Fruit fly (Drosophila melanogaster): ENCODE results near the gene CG4053.

The CG4053 gene

DNA sequence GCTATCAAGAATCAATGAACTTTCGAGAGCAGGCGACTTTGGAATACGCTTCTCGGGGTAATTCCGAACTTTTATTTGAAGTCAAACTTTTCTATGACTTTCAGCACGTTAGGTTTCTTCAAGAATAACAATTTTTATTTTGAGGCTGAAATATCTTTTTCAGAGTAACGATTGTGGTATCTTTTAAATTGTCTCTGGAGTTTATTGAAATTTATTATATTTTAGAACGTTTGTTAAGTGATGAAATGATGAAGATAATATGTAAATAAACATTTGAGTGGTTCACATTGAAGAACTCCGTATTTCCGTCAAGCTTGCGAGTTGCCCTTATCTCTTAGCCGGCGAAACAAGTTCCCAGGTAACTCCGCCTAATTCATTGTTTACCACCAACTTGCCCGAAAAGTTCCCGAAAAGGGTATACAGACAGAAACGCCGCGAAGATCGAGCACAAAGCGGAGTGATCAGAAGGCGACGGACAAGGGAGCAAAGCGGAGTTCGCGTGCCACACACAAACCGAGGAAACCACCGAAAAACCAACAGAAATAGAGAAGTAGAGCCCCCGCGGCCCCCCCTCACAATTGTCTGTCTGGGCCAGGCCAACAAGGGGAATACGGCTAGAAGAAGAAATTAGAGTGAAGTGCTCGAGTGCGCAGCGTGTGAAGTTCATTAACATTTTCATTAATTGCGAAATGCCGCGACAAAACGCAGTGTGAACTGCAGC lies 14.2 kb downstream of the CG4053 start (continued):
- TF ChIP-seq ase (GFP tag; IDR thresholded peaks at IDR 0.05) (no peak), Dbx (GFP tag; IDR thresholded peaks at IDR 0.05) (no peak), CG12104 (GFP tag; optimal IDR thresholded peaks at IDR 0.05) (no peak), en (GFP tag; optimal IDR thresholded peaks at IDR 0.05) (no peak), CG4424 (GFP tag; optimal IDR thresholded peaks at IDR 0.05) (peak; percentile 24), row (GFP tag; IDR thresholded peaks at IDR 0.05) (peak; percentile 53; the same call in 2 of the 3 replicates), CG6813 (GFP tag; optimal IDR thresholded peaks at IDR 0.05) (no peak), klu (GFP tag; IDR thresholded peaks at IDR 0.05) (no peak), wek (GFP tag; optimal IDR thresholded peaks at IDR 0.05) (no peak), lbe (GFP tag; optimal IDR thresholded peaks at IDR 0.05) (no peak), sna (GFP tag; IDR thresholded peaks at IDR 0.05; ENCODE audit: partially characterized antibody) (no peak), CG8478 (optimal IDR thresholded peaks at IDR 0.05) (no peak), Sry-δ (GFP tag; optimal IDR thresholded peaks at IDR 0.05) (no peak), Usf (GFP tag; optimal IDR thresholded peaks at IDR 0.05) (no peak), ERR (GFP tag; optimal IDR thresholded peaks at IDR 0.05) (no peak), CG10209 (GFP tag; optimal IDR thresholded peaks at IDR 0.05) (no peak), dpn (GFP tag; optimal IDR thresholded peaks at IDR 0.05) (no peak), CG10654 (GFP tag; optimal IDR thresholded peaks at IDR 0.05) (no peak), CG17912 (GFP tag; optimal IDR thresholded peaks at IDR 0.05) (no peak), Hr51 (GFP tag; optimal IDR thresholded peaks at IDR 0.05) (no peak), BEAF-32 (GFP tag; optimal IDR thresholded peaks at IDR 0.05) (no peak), crp (GFP tag; optimal IDR thresholded peaks at IDR 0.05) (no peak), CG32767 (GFP tag; IDR thresholded peaks at IDR 0.05) (no peak), bab2 (GFP tag; optimal IDR thresholded peaks at IDR 0.05) (no peak), chif (GFP tag; optimal IDR thresholded peaks at IDR 0.05) (peak in 1 of 2 experiments; percentile 6), Sin3A (optimal IDR thresholded peaks at IDR 0.05) (no peak), Oaz (GFP tag; IDR thresholded peaks at IDR 0.05) (peak; percentile 34; the same call in 1 of the 2 replicates), ranshi (GFP tag; IDR thresholded peaks at IDR 0.05) (no peak), Hr78 (GFP tag; optimal IDR thresholded peaks at IDR 0.05) (no peak), seq (GFP tag; IDR thresholded peaks at IDR 0.05) (no peak), CG6254 (GFP tag; optimal IDR thresholded peaks at IDR 0.05) (no peak), H2.0 (GFP tag; IDR thresholded peaks at IDR 0.05) (no peak), Nf-YB (GFP tag; optimal IDR thresholded peaks at IDR 0.05) (no peak), CG10543 (GFP tag; optimal IDR thresholded peaks at IDR 0.05) (no peak), sens-2 (GFP tag; IDR thresholded peaks at IDR 0.05) (no peak), trem (tag; optimal IDR thresholded peaks at IDR 0.05) (peak; percentile 36), CG1603 (tag; optimal IDR thresholded peaks at IDR 0.05) (no peak), gcm (GFP tag; optimal IDR thresholded peaks at IDR 0.05) (peak; percentile 12), CG7963 (GFP tag; IDR thresholded peaks at IDR 0.05; ENCODE audit: partially characterized antibody) (no peak), CG4707 (GFP tag; optimal IDR thresholded peaks at IDR 0.05) (no peak), caup (GFP tag; optimal IDR thresholded peaks at IDR 0.05; ENCODE audit: severe bottlenecking) (no peak), nerfin-1 (tag; optimal IDR thresholded peaks at IDR 0.05) (no peak), CG10565 (GFP tag; optimal IDR thresholded peaks at IDR 0.05) (no peak), Atf6 (GFP tag; IDR thresholded peaks at IDR 0.05) (no peak), CG14441 (GFP tag; IDR thresholded peaks at IDR 0.05) (no peak), CG1529 (GFP tag; optimal IDR thresholded peaks at IDR 0.05) (no peak), mam (GFP tag; optimal IDR thresholded peaks at IDR 0.05) (peak; percentile 5), CG1233 (GFP tag; optimal IDR thresholded peaks at IDR 0.05) (no peak), phol (tag; optimal IDR thresholded peaks at IDR 0.05) (peak; percentile 44), lmd (GFP tag; IDR thresholded peaks at IDR 0.05) (no peak)

All from whole organism, embryonic.